Fruit fly (Drosophila melanogaster): ENCODE results near the gene Rok.

DNA sequence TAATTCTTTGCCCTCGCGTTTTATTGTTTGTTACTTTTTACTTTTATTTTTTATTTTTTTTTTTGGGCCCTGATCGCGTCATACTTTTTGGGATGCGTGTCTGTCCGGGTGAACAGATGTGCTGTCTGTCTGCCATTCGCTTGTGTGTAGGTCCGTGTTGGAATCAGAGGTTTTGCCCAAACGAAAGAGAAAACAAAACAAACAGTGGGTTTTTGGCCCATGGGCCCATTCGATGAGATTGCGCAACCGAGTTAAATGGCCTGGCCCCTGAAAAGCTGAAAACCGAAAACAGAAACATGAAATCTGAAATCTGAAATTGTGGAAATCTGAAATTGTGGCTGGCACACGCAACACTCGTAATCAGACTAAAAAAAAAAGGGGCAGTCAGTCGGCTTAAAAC lies 8.3 kb upstream of the Rok start:
- TF ChIP-seq Hnf4 (GFP tag; optimal IDR thresholded peaks at IDR 0.05): no peak
- no peak for TF ChIP-seq usp (GFP tag; optimal IDR thresholded peaks at IDR 0.05)
- TF ChIP-seq fru (GFP tag; optimal IDR thresholded peaks at IDR 0.05): no peak
- TF ChIP-seq psq (GFP tag; optimal IDR thresholded peaks at IDR 0.05): no peak

Measured in whole organism, wandering third instar larva.